Worm (Caenorhabditis elegans) whole organism, L3 larva: ENCODE measurements around the gene C54F6.18.

Experiments used
- ZK546.5 ChIP-seq: sonication (generic microtip); optimal IDR thresholded peaks from 2 replicates; lab custom pipeline; 2017; ENCODE audit warnings: missing biosample characterization, missing genetic modification characterization
- egl-27 ChIP-seq: sonication (generic microtip); optimal IDR thresholded peaks from 4 replicates; lab custom pipeline; 2017; ENCODE audit warnings: missing biosample characterization, missing genetic modification reagents, missing genetic modification characterization
- lin-39 ChIP-seq: fragments of 150-350 bp; optimal IDR thresholded peaks from 2 replicates; lab custom pipeline; 2018; ENCODE audit warnings: missing biosample characterization, missing genetic modification reagents, missing genetic modification characterization
- mdl-1 ChIP-seq: fragments of 150-350 bp; optimal IDR thresholded peaks from 2 replicates; lab custom pipeline; 2014; ENCODE audit warnings: missing biosample characterization, missing genetic modification characterization
- mml-1 ChIP-seq: fragments of 150-350 bp; sonication (generic microtip); optimal IDR thresholded peaks from 3 replicates; lab custom pipeline; 2014; ENCODE audit warnings: missing biosample characterization, missing genetic modification characterization
- nhr-11 ChIP-seq: fragments of 150-350 bp; optimal IDR thresholded peaks from 2 replicates; lab custom pipeline; 2014; ENCODE audit warnings: missing biosample characterization, missing genetic modification characterization
- nhr-237 ChIP-seq: fragments of 150-350 bp; optimal IDR thresholded peaks from 2 replicates; lab custom pipeline; 2014; ENCODE audit warnings: missing biosample characterization, missing genetic modification characterization
- nhr-25 ChIP-seq: sonication (generic microtip); optimal IDR thresholded peaks from 2 replicates; lab custom pipeline; 2017; ENCODE audit warnings: missing biosample characterization, missing genetic modification characterization
- nhr-28 ChIP-seq: fragments of 150-350 bp; optimal IDR thresholded peaks from 2 replicates; lab custom pipeline; 2014; ENCODE audit warnings: missing biosample characterization, missing genetic modification characterization
- nhr-77 ChIP-seq: fragments of 150-350 bp; optimal IDR thresholded peaks from 2 replicates; lab custom pipeline; 2014; ENCODE audit warnings: missing biosample characterization, missing genetic modification characterization
- pha-4 ChIP-seq: fragments of 150-350 bp; optimal IDR thresholded peaks from 2 replicates; lab custom pipeline; 2014; ENCODE audit warnings: missing biosample characterization, missing genetic modification reagents, missing genetic modification characterization
- snpc-4 ChIP-seq: fragments of 150-350 bp; optimal IDR thresholded peaks from 2 replicates; lab custom pipeline; 2014; ENCODE audit warnings: missing biosample characterization, missing genetic modification characterization
- tbx-2 ChIP-seq: sonication (generic microtip); optimal IDR thresholded peaks from 2 replicates; lab custom pipeline; 2016; ENCODE audit warnings: mild to moderate bottlenecking, missing genetic modification characterization, missing compliant biosample characterization
- zag-1 ChIP-seq: fragments of 150-350 bp; optimal IDR thresholded peaks from 2 replicates; lab custom pipeline; 2014; ENCODE audit warnings: missing biosample characterization, missing genetic modification characterization

ce11 chrV:7478404-7478803, 47.4 kb upstream of the C54F6.18 start, which contains the start of gene str-190:
- no peak for TF ChIP-seq nhr-237 (tag; lab: Kevin White, UChicago)
- TF ChIP-seq ZK546.5: no peak
- TF ChIP-seq nhr-28 (tag; lab: Kevin White, UChicago): no peak
- TF ChIP-seq zag-1 (tag; lab: Kevin White, UChicago): no peak
- TF ChIP-seq nhr-11: no peak
- TF ChIP-seq pha-4 (tag; lab: Kevin White, UChicago): no peak
- TF ChIP-seq lin-39: no peak
- no peak for TF ChIP-seq snpc-4 (tag; lab: Kevin White, UChicago)
- no peak for TF ChIP-seq mml-1
- TF ChIP-seq tbx-2: no peak
- TF ChIP-seq nhr-77: no peak
- no peak for TF ChIP-seq nhr-25 (tag; lab: Kevin White, UChicago)
- no peak for TF ChIP-seq mdl-1 (tag; lab: Kevin White, UChicago)
- no peak for TF ChIP-seq egl-27
